Worm (Caenorhabditis elegans) whole organism, midembryonic: ENCODE data around the gene K06G5.1.

Source experiments
- T22C8.4 ChIP-seq: fragments of 200-800 bp; sonication (Bioruptor generic); IDR thresholded peaks from 2 replicates; pipeline ENCODE4 v1.3.6; 2022; ENCODE audit warnings: missing genetic modification characterization, missing compliant biosample characterization
- cog-1 ChIP-seq: sonication (generic microtip); optimal IDR thresholded peaks from 2 replicates; lab custom pipeline; 2016; ENCODE audit warnings: missing genetic modification characterization, missing compliant biosample characterization
- flt-1 ChIP-seq: fragments of 200-800 bp; sonication (Bioruptor generic); IDR thresholded peaks from 2 replicates; pipeline ENCODE4 v1.3.6; 2022; ENCODE audit warnings: missing genetic modification characterization, missing compliant biosample characterization
- klf-2 ChIP-seq: fragments of 200-800 bp; sonication (Bioruptor generic); conservative IDR thresholded peaks from 2 replicates; pipeline ENCODE4 v1.3.6; 2022; ENCODE audit warnings: missing genetic modification reagents, missing genetic modification characterization, missing compliant biosample characterization
- med-1 ChIP-seq: sonication (generic microtip); optimal IDR thresholded peaks from 2 replicates; lab custom pipeline; 2017; ENCODE audit warnings: missing genetic modification characterization, mild to moderate bottlenecking, missing compliant biosample characterization, antibody characterized with exemption, missing genetic modification reagents; ENCODE audit not compliant: insufficient read depth
- ref-1 ChIP-seq: fragments of 200-800 bp; sonication (Bioruptor generic); conservative IDR thresholded peaks from 2 replicates; pipeline ENCODE4 v1.3.6; 2022; ENCODE audit warnings: missing genetic modification reagents, missing genetic modification characterization, missing compliant biosample characterization
- tab-1 ChIP-seq: fragments of 200-800 bp; sonication (Bioruptor generic); IDR thresholded peaks from 2 replicates; pipeline ENCODE4 v1.3.6; 2022; ENCODE audit warnings: missing genetic modification characterization, missing compliant biosample characterization
- ztf-23 ChIP-seq: fragments of 200-800 bp; sonication (Bioruptor generic); IDR thresholded peaks from 2 replicates; pipeline ENCODE4 v1.3.6; 2022; ENCODE audit warnings: missing genetic modification reagents, missing genetic modification characterization, missing compliant biosample characterization
- ztf-29 ChIP-seq: fragments of 200-800 bp; sonication (Bioruptor generic); IDR thresholded peaks from 2 replicates; pipeline ENCODE4 v1.3.6; 2022; ENCODE audit warnings: missing genetic modification reagents, missing genetic modification characterization, missing compliant biosample characterization

K06G5.1 gene

ce11 chrX:14231987-14232386 lies 17.2 kb downstream of the K06G5.1 start:
- TF ChIP-seq flt-1 (GFP tag; lab: Robert Waterston, UW) (no peak), ztf-29 (GFP tag; lab: Robert Waterston, UW) (no peak), med-1 (GFP tag; lab: Kevin White, UChicago) (no peak), cog-1 (tag; lab: Kevin White, UChicago) (no peak), tab-1 (GFP tag; lab: Robert Waterston, UW) (no peak), ztf-23 (no peak)

DNA sequence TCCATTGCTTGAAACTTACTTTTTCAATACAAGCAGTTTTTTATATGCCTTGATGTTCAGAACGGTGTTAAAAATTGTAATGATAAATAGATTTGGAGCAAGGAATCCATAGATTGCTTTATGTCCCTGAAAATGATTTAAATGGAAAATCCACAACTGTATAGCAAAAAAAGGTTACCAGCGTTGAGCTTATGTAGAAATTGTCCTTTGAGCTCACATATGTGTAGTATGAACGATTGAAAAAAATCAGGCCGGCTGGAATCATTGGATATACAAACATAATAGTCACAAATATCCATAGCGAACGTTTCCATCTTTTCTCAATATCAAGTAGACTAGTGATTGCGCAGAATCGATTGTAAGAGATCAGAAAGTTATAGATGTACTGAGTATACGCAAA lies 19.6 kb downstream of the K06G5.1 start, which contains the start of gene srg-36:
TSS of gene srg-36 (minus strand) at position 101 of the 400 bp plus-strand sequence.
- no peak for TF ChIP-seq flt-1 (GFP tag; lab: Robert Waterston, UW)
- TF ChIP-seq T22C8.4, result no peak
- TF ChIP-seq cog-1 (tag; lab: Kevin White, UChicago), result no peak
- no peak for TF ChIP-seq tab-1 (GFP tag; lab: Robert Waterston, UW)
- no peak for TF ChIP-seq ztf-29 (GFP tag; lab: Robert Waterston, UW)
- no peak for TF ChIP-seq med-1 (GFP tag; lab: Kevin White, UChicago)
- TF ChIP-seq ztf-23, result no peak
- TF ChIP-seq ref-1 (GFP tag; lab: Robert Waterston, UW), result no peak
- TF ChIP-seq klf-2 (GFP tag; lab: Robert Waterston, UW), result no peak

ce11 chrX:14234932-14235331 lies 20.2 kb downstream of the K06G5.1 start, which contains the start of gene srg-37:
Gene srg-37, minus strand, starts transcription at chrX:14235032.
- no peak for TF ChIP-seq med-1 (GFP tag; lab: Kevin White, UChicago)
- TF ChIP-seq klf-2 (GFP tag; lab: Robert Waterston, UW), result no peak
- TF ChIP-seq ztf-29 (GFP tag; lab: Robert Waterston, UW), result no peak

DNA sequence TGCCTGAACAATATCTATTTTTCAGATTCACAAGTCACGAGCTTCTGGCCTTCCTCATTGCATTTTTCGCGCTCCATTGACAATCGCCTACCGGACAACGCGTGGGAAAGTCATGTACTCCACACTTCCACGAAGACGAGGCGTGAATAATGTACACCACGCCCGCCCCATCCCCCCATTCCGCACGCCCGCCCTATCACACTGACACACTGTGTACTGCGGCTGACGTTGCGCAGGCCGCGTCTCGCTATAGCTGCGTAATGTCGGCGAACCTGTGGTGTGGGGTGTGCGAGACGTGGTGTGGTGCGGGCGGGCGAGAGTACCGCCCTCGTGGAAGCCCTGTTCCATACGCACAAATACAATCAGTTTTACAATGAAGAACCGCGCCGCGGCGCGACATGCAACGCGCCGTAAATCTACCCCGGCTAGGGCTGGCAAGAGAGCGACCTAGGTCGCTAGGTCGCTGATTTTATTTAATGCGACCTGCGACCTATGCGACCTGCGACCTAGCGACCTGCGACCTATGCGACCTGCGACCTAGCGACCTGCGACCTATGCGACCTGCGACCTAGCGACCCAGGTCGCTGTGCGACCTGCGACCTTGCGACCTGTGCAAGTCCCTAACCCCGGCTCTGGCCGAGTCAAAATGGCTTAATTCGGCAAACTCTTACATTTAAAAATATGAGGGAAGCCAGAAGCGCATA lies 21.5 kb downstream of the K06G5.1 start:
- TF ChIP-seq T22C8.4 (no peak), tab-1 (GFP tag; lab: Robert Waterston, UW) (0 out of 2 replicates have a peak, but pooled peaks have one; percentile 21), ref-1 (GFP tag; lab: Robert Waterston, UW) (no peak)

ce11 chrX:14238291-14238758 lies 23.6 kb downstream of the K06G5.1 start, which contains the start of gene K04C1.2:
Gene K04C1.2, plus strand, starts transcription at chrX:14238708.
- TF ChIP-seq flt-1 (GFP tag; lab: Robert Waterston, UW) (0 out of 2 replicates have a peak, but pooled peaks have one; percentile 29), tab-1 (GFP tag; lab: Robert Waterston, UW) (no peak), cog-1 (tag; lab: Kevin White, UChicago) (no peak), T22C8.4 (peak; percentile 77)

ce11 chrX:14240205-14240604 lies 25.4 kb downstream of the K06G5.1 start:
- TF ChIP-seq ref-1 (GFP tag; lab: Robert Waterston, UW) (no peak), cog-1 (tag; lab: Kevin White, UChicago) (no peak), ztf-23 (no peak), ztf-29 (GFP tag; lab: Robert Waterston, UW) (no peak), med-1 (GFP tag; lab: Kevin White, UChicago) (no peak), T22C8.4 (no peak), klf-2 (GFP tag; lab: Robert Waterston, UW) (no peak), flt-1 (GFP tag; lab: Robert Waterston, UW) (no peak), tab-1 (GFP tag; lab: Robert Waterston, UW) (no peak)

- TF ChIP-seq T22C8.4, result no peak
Measured at ce11 chrX:14241531-14241930, 26.8 kb downstream of the K06G5.1 start.

DNA sequence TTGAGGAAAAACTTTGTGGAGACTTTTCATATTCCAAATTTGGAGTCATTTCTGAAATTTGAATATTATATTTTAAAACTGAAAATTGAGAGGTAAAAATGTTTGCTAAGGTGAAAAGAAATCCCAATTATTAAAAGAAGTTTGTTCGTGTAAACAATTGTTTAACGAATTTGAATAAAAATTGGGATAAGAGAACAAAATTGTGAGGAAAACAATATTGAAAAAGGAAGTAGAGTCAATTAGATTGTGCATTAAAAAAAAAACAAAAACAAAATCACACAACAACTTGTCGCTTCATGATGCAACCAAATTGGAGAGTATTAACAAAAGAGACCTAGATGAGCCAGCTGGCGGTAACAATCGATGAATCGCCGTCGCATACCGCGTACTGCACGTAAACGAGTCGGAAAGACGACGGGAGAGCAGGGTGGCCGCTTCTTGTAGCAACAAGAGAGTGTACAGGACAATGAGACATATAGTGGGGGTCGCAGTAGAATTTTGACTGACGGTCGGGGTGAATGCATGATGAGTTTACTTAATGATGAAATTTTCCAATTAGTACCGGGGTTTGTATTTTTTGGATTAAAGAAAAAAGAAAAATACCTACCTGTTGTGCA lies 28.7 kb downstream of the K06G5.1 start, which contains the start of gene K04C1.3:
TSS of gene K04C1.3 (minus strand) at position 51 of the 617 bp plus-strand sequence.
- TF ChIP-seq med-1 (GFP tag; lab: Kevin White, UChicago) (no peak), flt-1 (GFP tag; lab: Robert Waterston, UW) (no peak), cog-1 (tag; lab: Kevin White, UChicago) (no peak), T22C8.4 (no peak), klf-2 (GFP tag; lab: Robert Waterston, UW) (no peak), ref-1 (GFP tag; lab: Robert Waterston, UW) (no peak), ztf-29 (GFP tag; lab: Robert Waterston, UW) (no peak), tab-1 (GFP tag; lab: Robert Waterston, UW) (no peak), ztf-23 (no peak)

DNA sequence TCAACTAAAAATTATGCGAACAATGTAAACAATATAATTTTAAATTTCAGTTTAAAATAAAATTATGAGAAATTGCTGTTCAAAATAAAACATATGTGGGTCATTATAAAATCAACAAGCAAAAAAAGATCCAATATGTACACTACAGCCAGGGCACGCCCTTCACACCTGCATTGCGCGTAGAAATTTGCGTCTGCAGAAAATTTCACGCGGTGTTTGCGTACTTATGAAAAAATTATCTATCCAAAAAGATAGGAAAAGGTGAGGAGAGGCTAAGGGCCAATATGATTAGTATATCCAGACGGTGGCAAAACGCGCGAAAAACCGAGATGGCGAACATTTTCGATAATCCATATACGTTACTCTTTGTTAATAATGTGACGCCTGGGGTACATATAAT lies 29.7 kb downstream of the K06G5.1 start:
- TF ChIP-seq ztf-23, result no peak
- TF ChIP-seq med-1 (GFP tag; lab: Kevin White, UChicago), result no peak
- TF ChIP-seq ztf-29 (GFP tag; lab: Robert Waterston, UW), result no peak
- TF ChIP-seq flt-1 (GFP tag; lab: Robert Waterston, UW), result no peak
- TF ChIP-seq klf-2 (GFP tag; lab: Robert Waterston, UW), result no peak
- TF ChIP-seq ref-1 (GFP tag; lab: Robert Waterston, UW), result no peak
- TF ChIP-seq tab-1 (GFP tag; lab: Robert Waterston, UW), result no peak
- no peak for TF ChIP-seq cog-1 (tag; lab: Kevin White, UChicago)
- TF ChIP-seq T22C8.4, result no peak

DNA sequence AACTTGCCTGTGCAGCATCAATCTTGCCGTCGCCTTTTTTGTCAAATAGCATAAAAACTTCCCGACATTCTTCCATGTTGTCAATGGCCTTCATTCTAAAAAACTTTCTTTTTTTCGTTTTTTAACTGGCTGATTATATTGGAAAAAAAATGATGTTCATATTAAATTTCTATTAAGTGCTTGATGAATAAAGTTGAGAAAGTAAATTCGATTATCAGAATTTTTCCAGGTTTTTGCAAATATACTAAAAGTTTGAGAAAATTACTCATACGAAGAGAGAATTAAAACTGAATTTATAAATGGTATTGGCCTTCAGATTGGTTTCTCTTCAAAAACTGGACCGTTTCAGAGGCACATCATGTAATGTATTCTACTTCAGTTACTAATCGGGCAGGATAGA lies 31.7 kb downstream of the K06G5.1 start, which contains the start of gene mlc-6:
TSS of gene mlc-6 (minus strand) at position 101 of the 400 bp plus-strand sequence.
- TF ChIP-seq flt-1 (GFP tag; lab: Robert Waterston, UW) (no peak), ztf-29 (GFP tag; lab: Robert Waterston, UW) (no peak)
